Worm (Caenorhabditis elegans) whole organism, early embryonic: ENCODE measurements around the gene ZK616.1.

Source experiments
- ama-1 ChIP-seq: fragments of 150-350 bp; optimal IDR thresholded peaks from 2 replicates; lab custom pipeline; 2014
- ceh-36 ChIP-seq: sonication (generic microtip); optimal IDR thresholded peaks from 2 replicates; lab custom pipeline; 2016; ENCODE audit warnings: missing genetic modification characterization, inconsistent platforms, missing compliant biosample characterization
- ets-7 ChIP-seq: sonication (generic microtip); optimal IDR thresholded peaks from 2 replicates; lab custom pipeline; 2016; ENCODE audit warnings: missing genotype, missing genetic modification characterization, missing compliant biosample characterization
- flt-1 ChIP-seq: fragments of 200-800 bp; sonication (Bioruptor generic); IDR thresholded peaks from 2 replicates; pipeline ENCODE4 v1.3.6; 2022; ENCODE audit warnings: missing genetic modification characterization, missing compliant biosample characterization
- hmg-4 ChIP-seq: fragments of 200-800 bp; sonication (Bioruptor generic); optimal IDR thresholded peaks from 2 replicates; lab custom pipeline; 2018; ENCODE audit warnings: mild to moderate bottlenecking, missing genetic modification characterization, missing compliant biosample characterization
- hnd-1 ChIP-seq: sonication (generic microtip); optimal IDR thresholded peaks from 2 replicates; lab custom pipeline; 2016; ENCODE audit warnings: missing genetic modification characterization, missing compliant biosample characterization
- sea-1 ChIP-seq: fragments of 200-800 bp; sonication (Bioruptor generic); conservative IDR thresholded peaks from 2 replicates; pipeline ENCODE4 v1.3.6; 2022; ENCODE audit warnings: missing genetic modification characterization, missing compliant biosample characterization
- tbx-11 ChIP-seq: fragments of 200-800 bp; sonication (Bioruptor generic); IDR thresholded peaks from 2 replicates; pipeline ENCODE4 v1.3.6; 2022; ENCODE audit warnings: missing genetic modification characterization, missing compliant biosample characterization
- tra-4 ChIP-seq: sonication (generic microtip); optimal IDR thresholded peaks from 2 replicates; lab custom pipeline; 2017; ENCODE audit warnings: missing genetic modification characterization, missing compliant biosample characterization

- TF ChIP-seq hnd-1 (tag; lab: Kevin White, UChicago) = no peak
- no peak for TF ChIP-seq ama-1 (lab: Kevin White, UChicago)
- no peak for TF ChIP-seq ets-7 (tag; lab: Kevin White, UChicago)
- TF ChIP-seq tra-4 (tag; lab: Kevin White, UChicago) = no peak
- TF ChIP-seq sea-1 (GFP tag; lab: Robert Waterston, UW) = no peak
- no peak for TF ChIP-seq tbx-11 (GFP tag; lab: Robert Waterston, UW)
- TF ChIP-seq hmg-4 (GFP tag; lab: Kevin White, UChicago) = no peak
- TF ChIP-seq ceh-36 = no peak
- no peak for TF ChIP-seq flt-1 (GFP tag; lab: Robert Waterston, UW)
These were observed 25.8 kb upstream of the ZK616.1 start for ce11 chrIV:5374946-5375345.
